Fruit fly (Drosophila melanogaster) whole organism, pupa: ENCODE measurements around the gene Adi1.

ENCODE experiments used
- CG12605 ChIP-seq: fragments of 200-800 bp; sonication (Bioruptor generic); IDR thresholded peaks from 2 replicates; pipeline ENCODE4 v1.3.6; 2022; ENCODE audit warnings: missing biosample characterization, missing genetic modification characterization
- CG14655 ChIP-seq: fragments of 200-800 bp; sonication (Bioruptor generic); optimal IDR thresholded peaks from 3 replicates; lab custom pipeline; 2017; ENCODE audit warnings: mild to moderate bottlenecking, missing biosample characterization, missing genetic modification reagents, missing genetic modification characterization
- CG15710 ChIP-seq: fragments of 200-800 bp; sonication (Bioruptor generic); optimal IDR thresholded peaks from 2 replicates; lab custom pipeline; 2018; ENCODE audit warnings: missing biosample characterization, mild to moderate bottlenecking, missing genetic modification characterization, moderate library complexity
- CG17806 ChIP-seq: fragments of 200-800 bp; sonication (Bioruptor generic); optimal IDR thresholded peaks from 2 replicates; lab custom pipeline; 2018; ENCODE audit warnings: missing biosample characterization, mild to moderate bottlenecking, missing genetic modification characterization, moderate library complexity
- CG32121 ChIP-seq: fragments of 200-800 bp; sonication (Bioruptor generic); IDR thresholded peaks from 2 replicates; pipeline ENCODE4 v1.3.6; 2022; ENCODE audit warnings: missing biosample characterization, missing genetic modification characterization
- CG34367 ChIP-seq: fragments of 200-800 bp; sonication (Bioruptor generic); optimal IDR thresholded peaks from 2 replicates; lab custom pipeline; 2018; ENCODE audit warnings: missing biosample characterization, mild to moderate bottlenecking, missing genetic modification characterization
- CG4496 ChIP-seq: fragments of 200-800 bp; sonication (Bioruptor generic); IDR thresholded peaks from 3 replicates; pipeline ENCODE4 v1.3.6; 2022; ENCODE audit warnings: missing biosample characterization, missing genetic modification characterization
- CG8301 ChIP-seq: fragments of 200-800 bp; sonication (Bioruptor generic); optimal IDR thresholded peaks from 2 replicates; lab custom pipeline; 2018; ENCODE audit warnings: missing biosample characterization, mild to moderate bottlenecking, missing genetic modification characterization
- EcR ChIP-seq: fragments of 200-800 bp; sonication (Bioruptor generic); optimal IDR thresholded peaks from 3 replicates; lab custom pipeline; 2019; ENCODE audit warnings: missing biosample characterization, missing genetic modification characterization, mild to moderate bottlenecking, moderate library complexity, missing genetic modification reagents
- Ets98B ChIP-seq: fragments of 200-800 bp; sonication (Bioruptor generic); IDR thresholded peaks from 2 replicates; pipeline ENCODE4 v1.3.6; 2022; ENCODE audit warnings: missing biosample characterization, missing genetic modification characterization
- Pif1A ChIP-seq: fragments of 200-800 bp; sonication (Bioruptor generic); optimal IDR thresholded peaks from 3 replicates; lab custom pipeline; 2016; ENCODE audit warnings: missing biosample characterization, missing genetic modification characterization
- Pif1B ChIP-seq: fragments of 200-800 bp; sonication (Bioruptor generic); optimal IDR thresholded peaks from 3 replicates; lab custom pipeline; 2016; ENCODE audit warnings: missing biosample characterization, missing genetic modification characterization
- Snoo ChIP-seq: fragments of 200-800 bp; sonication (Bioruptor generic); optimal IDR thresholded peaks from 3 replicates; lab custom pipeline; 2017; ENCODE audit warnings: missing biosample characterization, mild to moderate bottlenecking, missing genetic modification characterization, inconsistent platforms
- fd96Ca ChIP-seq: fragments of 200-800 bp; sonication (Bioruptor generic); IDR thresholded peaks from 3 replicates; pipeline ENCODE4 v1.3.6; 2022; ENCODE audit warnings: missing biosample characterization, missing genetic modification characterization

- TF ChIP-seq EcR (GFP tag; lab: Kevin White, UChicago): peak; percentile 22
- TF ChIP-seq Pif1A (GFP tag; lab: Kevin White, UChicago): peak; percentile 49
- peak; percentile 72 for TF ChIP-seq CG4496
- TF ChIP-seq CG8301 (tag; lab: Kevin White, UChicago): peak; percentile 34
- TF ChIP-seq Ets98B (GFP tag; lab: Robert Waterston, UW): peak; percentile 69
- peak; percentile 52 for TF ChIP-seq Snoo (tag; lab: Kevin White, UChicago)
- TF ChIP-seq CG17806 (tag; lab: Kevin White, UChicago): no peak
- peak; percentile 52 for TF ChIP-seq CG15710 (tag; lab: Kevin White, UChicago)
- peak; percentile 34 for TF ChIP-seq Pif1B (GFP tag; lab: Kevin White, UChicago)
- TF ChIP-seq CG12605 (GFP tag; lab: Robert Waterston, UW): peak; percentile 62; the same call in 1 of the 2 replicates
- peak; percentile 35 for TF ChIP-seq CG34367 (tag; lab: Kevin White, UChicago)
- peak; percentile 16 for TF ChIP-seq CG14655 (GFP tag; lab: Kevin White, UChicago)
- TF ChIP-seq fd96Ca (GFP tag; lab: Robert Waterston, UW): peak; percentile 76
- TF ChIP-seq CG32121: peak; percentile 71
These were observed 1.4 kb downstream of the Adi1 start, which contains the start of gene simj for dm6 chr3L:10664511-10665062.
